Fruit fly (Drosophila melanogaster): ENCODE measurements around the gene CG7772.

Gene CG7772

dm6 chrX:17878632-17879033, 28.4 kb downstream of the CG7772 start (continued):
- TF ChIP-seq nerfin-2 (GFP tag; IDR thresholded peaks at IDR 0.05; ENCODE audit: partially characterized antibody) (no peak), org-1 (GFP tag; optimal IDR thresholded peaks at IDR 0.05) (no peak), YL-1 (GFP tag; optimal IDR thresholded peaks at IDR 0.05) (peak; percentile 2), CG1832 (GFP tag; optimal IDR thresholded peaks at IDR 0.05) (peak; percentile 34), fu2 (GFP tag; optimal IDR thresholded peaks at IDR 0.05) (no peak), scrt (GFP tag; optimal IDR thresholded peaks at IDR 0.05) (no peak), zfh2 (GFP tag; optimal IDR thresholded peaks at IDR 0.05) (no peak), ftz-f1 (GFP tag; optimal IDR thresholded peaks at IDR 0.05) (no peak), Pdp1 (GFP tag; optimal IDR thresholded peaks at IDR 0.05) (no peak), grau (tag; optimal IDR thresholded peaks at IDR 0.05) (no peak), crp (GFP tag; optimal IDR thresholded peaks at IDR 0.05) (peak in 1 of 2 experiments; percentile 66), Oli (tag; optimal IDR thresholded peaks at IDR 0.05) (no peak), CG13775 (GFP tag; optimal IDR thresholded peaks at IDR 0.05) (no peak), CG10431 (GFP tag; optimal IDR thresholded peaks at IDR 0.05) (no peak), Hr39 (optimal IDR thresholded peaks at IDR 0.05) (no peak), CG13894 (tag; optimal IDR thresholded peaks at IDR 0.05) (no peak), bowl (GFP tag; IDR thresholded peaks at IDR 0.05) (no peak), Hr78 (GFP tag; optimal IDR thresholded peaks at IDR 0.05) (peak in 1 of 2 experiments; percentile 85), dan (GFP tag; IDR thresholded peaks at IDR 0.05) (no peak), CG7372 (GFP tag; IDR thresholded peaks at IDR 0.05) (no peak), CrebB (tag; optimal IDR thresholded peaks at IDR 0.05) (no peak), CG13624 (GFP tag; optimal IDR thresholded peaks at IDR 0.05) (no peak), Dip3 (GFP tag; optimal IDR thresholded peaks at IDR 0.05) (no peak), CG1233 (GFP tag; optimal IDR thresholded peaks at IDR 0.05) (no peak), Adf1 (GFP tag; IDR thresholded peaks at IDR 0.05) (peak; percentile 69), Lim3 (GFP tag; IDR thresholded peaks at IDR 0.05) (no peak), oc (tag; optimal IDR thresholded peaks at IDR 0.05) (no peak), NK7.1 (GFP tag; optimal IDR thresholded peaks at IDR 0.05) (no peak), chinmo (GFP tag; IDR thresholded peaks at IDR 0.05; ENCODE audit: partially characterized antibody) (peak; percentile 96), bigmax (GFP tag; optimal IDR thresholded peaks at IDR 0.05) (peak; percentile 10), rib (GFP tag; IDR thresholded peaks at IDR 0.05) (peak; percentile 48; the same call in 1 of the 2 replicates), nerfin-1 (tag; optimal IDR thresholded peaks at IDR 0.05) (no peak), Sry-δ (GFP tag; optimal IDR thresholded peaks at IDR 0.05) (no peak), CG16863 (GFP tag; optimal IDR thresholded peaks at IDR 0.05) (no peak), al (GFP tag; IDR thresholded peaks at IDR 0.05) (no peak), Atf3 (GFP tag; optimal IDR thresholded peaks at IDR 0.05) (no peak), Spps (tag; optimal IDR thresholded peaks at IDR 0.05) (no peak), cg (GFP tag; optimal IDR thresholded peaks at IDR 0.05) (peak; percentile 91), CG30020 (tag; optimal IDR thresholded peaks at IDR 0.05) (no peak), CG7556 (GFP tag; optimal IDR thresholded peaks at IDR 0.05) (no peak), cas (GFP tag; IDR thresholded peaks at IDR 0.05) (no peak), ac (GFP tag; optimal IDR thresholded peaks at IDR 0.05) (no peak), HHEX (GFP tag; optimal IDR thresholded peaks at IDR 0.05) (no peak), dm (GFP tag; optimal IDR thresholded peaks at IDR 0.05) (peak; percentile 26), lmd (GFP tag; IDR thresholded peaks at IDR 0.05) (no peak), usp (GFP tag; optimal IDR thresholded peaks at IDR 0.05) (no peak), Dref (GFP tag; IDR thresholded peaks at IDR 0.05) (peak; percentile 42), CG4617 (GFP tag; optimal IDR thresholded peaks at IDR 0.05; ENCODE audit: borderline replicate concordance) (no peak), GATAe (GFP tag; conservative IDR thresholded peaks at IDR 0.05) (no peak), sqz (GFP tag; optimal IDR thresholded peaks at IDR 0.05) (peak; percentile 97), sim (GFP tag; IDR thresholded peaks at IDR 0.05) (no peak), CG4360 (GFP tag; IDR thresholded peaks at IDR 0.05) (0 out of 2 replicates have a peak, but pooled peaks have one; percentile 24)

Measured in whole organism, embryonic.